Worm (Caenorhabditis elegans) whole organism, young adult: ENCODE measurements around the gene fbxb-13.
"Not testable (repeated sequence)": the region's sequence is repeated elsewhere in the genome, so short reads cannot be mapped to it uniquely, and the experiment has no call there.

ENCODE experiments used
- C06A6.2 ChIP-seq: fragments of 200-800 bp; sonication (Bioruptor generic); conservative IDR thresholded peaks from 2 replicates; pipeline ENCODE4 v1.3.6; 2022; ENCODE audit warnings: missing genetic modification characterization, missing compliant biosample characterization
- D2030.7 ChIP-seq: fragments of 200-800 bp; sonication (Bioruptor generic); IDR thresholded peaks from 2 replicates; pipeline ENCODE4 v1.3.6; 2022; ENCODE audit warnings: missing genetic modification reagents, missing genetic modification characterization, missing compliant biosample characterization
- F57C9.4 ChIP-seq: sonication (generic microtip); optimal IDR thresholded peaks from 2 replicates; lab custom pipeline; 2017; ENCODE audit warnings: mild to moderate bottlenecking, missing genetic modification characterization, missing compliant biosample characterization
- Y53G8AR.9 ChIP-seq: fragments of 200-800 bp; sonication (Bioruptor generic); conservative IDR thresholded peaks from 2 replicates; pipeline ENCODE4 v1.3.6; 2022; ENCODE audit warnings: missing genetic modification reagents, missing genetic modification characterization, missing compliant biosample characterization
- ZK185.1 ChIP-seq: sonication (generic microtip); optimal IDR thresholded peaks from 2 replicates; lab custom pipeline; 2016; ENCODE audit warnings: mild to moderate bottlenecking, missing genetic modification characterization, missing compliant biosample characterization; ENCODE audit not compliant: poor library complexity, severe bottlenecking
- ama-1 ChIP-seq, 3 experiments: fragments of 150-350 bp in 1 of 3; sonication (generic microtip) in 2 of 3; optimal IDR thresholded peaks; 2 replicates each; lab custom pipeline; 2014 to 2018; ENCODE audit warnings: missing biosample characterization in 2 of 3, missing genetic modification characterization in 2 of 3, missing genetic modification reagents in 2 of 3
- aptf-3 ChIP-seq: fragments of 200-800 bp; sonication (Bioruptor generic); IDR thresholded peaks from 2 replicates; pipeline ENCODE4 v1.3.6; 2022; ENCODE audit warnings: missing genetic modification characterization, missing compliant biosample characterization
- athp-1 ChIP-seq: sonication (generic microtip); optimal IDR thresholded peaks from 2 replicates; lab custom pipeline; 2017; ENCODE audit warnings: mild to moderate bottlenecking, missing genetic modification characterization, missing compliant biosample characterization
- cebp-1 ChIP-seq, 2 experiments: fragments of 200-800 bp in 1 of 2; sonication (Bioruptor generic) in 1 of 2; sonication (generic microtip) in 1 of 2; IDR thresholded peaks in 1 of 2; optimal IDR thresholded peaks in 1 of 2; 2 replicates each; pipeline versions ENCODE4 v1.3.6 to Lab custom; 2017 to 2022; ENCODE audit warnings: missing compliant biosample characterization in 2 of 2, missing genetic modification characterization in 2 of 2, mild to moderate bottlenecking in 1 of 2, missing genetic modification reagents in 1 of 2, moderate library complexity in 1 of 2
- dox-1 ChIP-seq: fragments of 200-800 bp; sonication (Bioruptor generic); IDR thresholded peaks from 2 replicates; pipeline ENCODE4 v1.3.6; 2022; ENCODE audit warnings: missing genetic modification reagents, missing genetic modification characterization, missing compliant biosample characterization
- dpl-1 ChIP-seq: fragments of 150-350 bp; optimal IDR thresholded peaks from 2 replicates; lab custom pipeline; 2014; ENCODE audit warnings: missing biosample characterization, missing genetic modification reagents, missing genetic modification characterization
- egrh-3 ChIP-seq: fragments of 200-800 bp; sonication (Bioruptor generic); IDR thresholded peaks from 2 replicates; pipeline ENCODE4 v1.3.6; 2022; ENCODE audit warnings: missing genetic modification reagents, missing genetic modification characterization, missing compliant biosample characterization
- hrde-1 ChIP-seq: sonication (generic microtip); optimal IDR thresholded peaks from 2 replicates; lab custom pipeline; 2016; ENCODE audit warnings: missing genetic modification characterization, mild to moderate bottlenecking, missing compliant biosample characterization, moderate library complexity, missing genotype, missing genetic modification reagents, borderline replicate concordance
- madf-10 ChIP-seq: sonication (generic microtip); optimal IDR thresholded peaks from 2 replicates; lab custom pipeline; 2016; ENCODE audit warnings: mild to moderate bottlenecking, missing genetic modification characterization, missing compliant biosample characterization
- madf-3 ChIP-seq: fragments of 200-800 bp; sonication (Bioruptor generic); IDR thresholded peaks from 2 replicates; pipeline ENCODE4 v1.3.6; 2022; ENCODE audit warnings: missing genetic modification reagents, missing genetic modification characterization, missing compliant biosample characterization
- mes-4 ChIP-seq: sonication (generic microtip); optimal IDR thresholded peaks from 2 replicates; lab custom pipeline; 2016; ENCODE audit warnings: missing genotype, missing genetic modification characterization, missing compliant biosample characterization
- mxl-1 ChIP-seq: sonication (generic microtip); optimal IDR thresholded peaks from 2 replicates; lab custom pipeline; 2016; ENCODE audit warnings: missing genetic modification characterization, missing compliant biosample characterization
- nfya-1 ChIP-seq: sonication (generic microtip); optimal IDR thresholded peaks from 2 replicates; lab custom pipeline; 2017; ENCODE audit warnings: antibody characterized with exemption, missing compliant biosample characterization, missing genetic modification characterization, borderline replicate concordance; ENCODE audit not compliant: insufficient read depth
- nfyb-1 ChIP-seq: fragments of 200-800 bp; sonication (Bioruptor generic); IDR thresholded peaks from 2 replicates; pipeline ENCODE4 v1.3.6; 2022; ENCODE audit warnings: missing genetic modification reagents, missing genetic modification characterization, missing compliant biosample characterization
- nhr-179 ChIP-seq: sonication (generic microtip); optimal IDR thresholded peaks from 2 replicates; lab custom pipeline; 2016; ENCODE audit warnings: mild to moderate bottlenecking, missing genetic modification characterization, missing compliant biosample characterization
- rcor-1 ChIP-seq: fragments of 200-800 bp; sonication (Bioruptor generic); IDR thresholded peaks from 2 replicates; pipeline ENCODE4 v1.3.6; 2022; ENCODE audit warnings: missing genetic modification reagents, missing genetic modification characterization, missing compliant biosample characterization
- snpc-1.1 ChIP-seq: sonication (generic microtip); optimal IDR thresholded peaks from 2 replicates; lab custom pipeline; 2017; ENCODE audit warnings: missing genetic modification characterization, mild to moderate bottlenecking, missing compliant biosample characterization, antibody characterized with exemption, moderate library complexity, missing genotype, missing genetic modification reagents; ENCODE audit not compliant: insufficient read depth
- somi-1 ChIP-seq: fragments of 200-800 bp; sonication (Bioruptor generic); optimal IDR thresholded peaks from 2 replicates; lab custom pipeline; 2018; ENCODE audit warnings: mild to moderate bottlenecking, missing genetic modification characterization, missing compliant biosample characterization
- sptf-2 ChIP-seq: fragments of 200-800 bp; sonication (Bioruptor generic); optimal IDR thresholded peaks from 2 replicates; lab custom pipeline; 2018; ENCODE audit warnings: mild to moderate bottlenecking, missing genetic modification characterization, missing compliant biosample characterization
- tbx-9 ChIP-seq: sonication (generic microtip); optimal IDR thresholded peaks from 2 replicates; lab custom pipeline; 2016; ENCODE audit warnings: borderline replicate concordance, missing genetic modification characterization, inconsistent platforms, missing compliant biosample characterization
- xnd-1 ChIP-seq: sonication (generic microtip); optimal IDR thresholded peaks from 2 replicates; lab custom pipeline; 2016; ENCODE audit warnings: missing genotype, missing genetic modification reagents, missing genetic modification characterization, missing compliant biosample characterization
- zfh-2 ChIP-seq: fragments of 200-800 bp; sonication (Bioruptor generic); conservative IDR thresholded peaks from 2 replicates; pipeline ENCODE4 v1.3.6; 2022; ENCODE audit warnings: missing genetic modification reagents, missing genetic modification characterization, missing compliant biosample characterization
- ztf-25 ChIP-seq: fragments of 200-800 bp; sonication (Bioruptor generic); IDR thresholded peaks from 2 replicates; pipeline ENCODE4 v1.3.6; 2022; ENCODE audit warnings: missing genetic modification reagents, missing genetic modification characterization, missing compliant biosample characterization

The fbxb-13 gene

ce11 chrII:1771347-1771746 is 16.7 kb upstream of the fbxb-13 start, which contains the start of gene math-26:
math-26 (plus strand) TSS chrII:1771647.
- not testable (repeated sequence) for TF ChIP-seq athp-1 (tag; lab: Kevin White, UChicago); nfyb-1 (GFP tag; lab: Robert Waterston, UW); nfya-1 (tag; lab: Kevin White, UChicago)

- TF ChIP-seq madf-10 (tag; lab: Kevin White, UChicago) (no peak), dox-1 (GFP tag; lab: Robert Waterston, UW) (no peak), hrde-1 (tag; lab: Kevin White, UChicago) (no peak), mes-4 (tag; lab: Kevin White, UChicago) (no peak), zfh-2 (GFP tag; lab: Robert Waterston, UW) (no peak), tbx-9 (tag; lab: Kevin White, UChicago) (no peak), dpl-1 (GFP tag; lab: Kevin White, UChicago) (no peak), Y53G8AR.9 (no peak), egrh-3 (GFP tag; lab: Robert Waterston, UW) (no peak), F57C9.4 (tag; lab: Kevin White, UChicago) (no peak), cebp-1 (GFP tag; IDR thresholded peaks at IDR 0.05; lab: Robert Waterston, UW) (no peak), cebp-1 (tag; optimal IDR thresholded peaks at IDR 0.05; lab: Kevin White, UChicago) (no peak), rcor-1 (GFP tag; lab: Robert Waterston, UW) (no peak), D2030.7 (no peak), ama-1 (optimal IDR thresholded peaks at IDR 0.05; lab: Kevin White, UChicago) (no peak), ama-1 (GFP tag; optimal IDR thresholded peaks at IDR 0.05; lab: Kevin White, UChicago) (no peak), snpc-1.1 (tag; lab: Kevin White, UChicago) (no peak)
Measured at ce11 chrII:1771785-1772184, 16.3 kb upstream of the fbxb-13 start, which contains the start of gene math-3. math-3 (plus strand) TSS chrII:1772085.

ce11 chrII:1775234-1775633 is 12.8 kb upstream of the fbxb-13 start, which contains the start of gene F36H5.14:
F36H5.14 (plus strand) TSS chrII:1775534.
- TF ChIP-seq madf-3 (GFP tag; lab: Robert Waterston, UW); somi-1 (GFP tag; lab: Kevin White, UChicago); mxl-1: not testable (repeated sequence)
- TF ChIP-seq, all 124 proteins: peak for 0; not testable (repeated sequence) for 124

ce11 chrII:1782474-1782873 is 5.6 kb upstream of the fbxb-13 start, which contains the start of gene math-4:
math-4 (minus strand) TSS chrII:1782574.
- no peak for TF ChIP-seq C06A6.2 (GFP tag; lab: Robert Waterston, UW)
- TF ChIP-seq, all 124 proteins: peak for 0

- TF ChIP-seq nfya-1 (tag; lab: Kevin White, UChicago) (no peak), nhr-179 (no peak), tbx-9 (tag; lab: Kevin White, UChicago) (no peak), D2030.7 (no peak), xnd-1 (tag; lab: Kevin White, UChicago) (no peak), ztf-25 (GFP tag; lab: Robert Waterston, UW) (no peak), sptf-2 (GFP tag; lab: Kevin White, UChicago) (no peak), aptf-3 (GFP tag; lab: Robert Waterston, UW) (no peak), cebp-1 (GFP tag; IDR thresholded peaks at IDR 0.05; lab: Robert Waterston, UW) (no peak), cebp-1 (tag; optimal IDR thresholded peaks at IDR 0.05; lab: Kevin White, UChicago) (no peak), ZK185.1 (tag; lab: Kevin White, UChicago) (no peak)
Measured at ce11 chrII:1784799-1785198, 3.3 kb upstream of the fbxb-13 start, which contains the start of gene C08F1.11. C08F1.11 (minus strand) TSS chrII:1784899.
